Worm (Caenorhabditis elegans) whole organism, L2 larva: ENCODE results near the gene F49H12.7.
"Not testable (repeated sequence)": the region's sequence is repeated elsewhere in the genome, so short reads cannot be mapped to it uniquely, and the experiment has no call there.

ENCODE experiments used
- R02D3.7 ChIP-seq: fragments of 150-350 bp; optimal IDR thresholded peaks from 2 replicates; lab custom pipeline; 2014; ENCODE audit warnings: missing biosample characterization, missing genetic modification characterization
- blmp-1 ChIP-seq: sonication (generic microtip); optimal IDR thresholded peaks from 2 replicates; lab custom pipeline; 2017; ENCODE audit warnings: missing genetic modification characterization, mild to moderate bottlenecking, missing compliant biosample characterization, antibody characterized with exemption, moderate library complexity; ENCODE audit not compliant: insufficient read depth
- ceh-16 ChIP-seq: fragments of 150-350 bp; optimal IDR thresholded peaks from 2 replicates; lab custom pipeline; 2014; ENCODE audit warnings: missing biosample characterization, missing genetic modification characterization
- gmeb-1 ChIP-seq: fragments of 150-350 bp; optimal IDR thresholded peaks from 2 replicates; lab custom pipeline; 2014; ENCODE audit warnings: missing biosample characterization, missing genetic modification characterization
- unc-39 ChIP-seq: fragments of 150-350 bp; optimal IDR thresholded peaks from 2 replicates; lab custom pipeline; 2014; ENCODE audit warnings: missing biosample characterization, missing genetic modification characterization

DNA sequence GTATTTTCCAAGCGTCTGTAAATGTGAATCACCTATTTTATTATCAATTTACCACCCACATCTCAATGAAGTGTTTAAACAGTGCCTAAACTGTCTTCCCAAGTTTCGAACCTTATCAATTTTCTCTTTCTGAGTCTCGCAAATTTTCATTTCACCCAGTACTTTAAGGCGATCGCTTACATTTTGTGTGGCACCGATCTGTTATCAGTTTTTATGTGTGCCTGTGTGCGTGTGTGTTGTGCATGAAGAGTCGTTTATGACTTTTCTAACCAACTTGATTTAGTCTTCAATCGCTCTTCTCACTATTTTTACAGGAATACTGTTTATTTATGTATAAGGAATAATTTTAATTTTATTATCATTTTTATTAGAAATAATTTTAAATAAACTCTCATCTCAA lies 39.4 kb upstream of the F49H12.7 start:
- TF ChIP-seq blmp-1, unc-39, ceh-16, gmeb-1, R02D3.7 (tag; lab: Kevin White, UChicago): not testable (repeated sequence)
